Worm (Caenorhabditis elegans): ENCODE measurements around the gene C25G6.3.

The C25G6.3 gene

ce11 chrX:1218457-1218856 is 20.2 kb downstream of the C25G6.3 start:
- TF ChIP-seq nhr-28 (tag; optimal IDR thresholded peaks at IDR 0.05): no peak
- TF ChIP-seq aha-1 (tag; optimal IDR thresholded peaks at IDR 0.05): no peak
- no peak for TF ChIP-seq ceh-90 (tag; optimal IDR thresholded peaks at IDR 0.05)
- TF ChIP-seq snu-23 (GFP tag; optimal IDR thresholded peaks at IDR 0.05): no peak
- TF ChIP-seq lir-3 (tag; optimal IDR thresholded peaks at IDR 0.05; ENCODE audit: poor library complexity): no peak
- no peak for TF ChIP-seq blmp-1 (tag; optimal IDR thresholded peaks at IDR 0.05)
- TF ChIP-seq nhr-237 (tag; optimal IDR thresholded peaks at IDR 0.05): no peak
- no peak for TF ChIP-seq nhr-84 (tag; optimal IDR thresholded peaks at IDR 0.05)
- TF ChIP-seq efl-1 (optimal IDR thresholded peaks at IDR 0.05): no peak
- TF ChIP-seq efl-1 (GFP tag; optimal IDR thresholded peaks at IDR 0.05 in 1 of 2): no peak
- TF ChIP-seq tlp-1 (tag; optimal IDR thresholded peaks at IDR 0.05): no peak
- TF ChIP-seq ama-1 (optimal IDR thresholded peaks at IDR 0.05): no peak
- TF ChIP-seq fkh-10 (GFP tag; optimal IDR thresholded peaks at IDR 0.05): no peak
- TF ChIP-seq nhr-77 (tag; optimal IDR thresholded peaks at IDR 0.05): no peak
- TF ChIP-seq zag-1 (tag; optimal IDR thresholded peaks at IDR 0.05): no peak

ce11 chrX:1216833-1217232 is 21.9 kb downstream of the C25G6.3 start:
- TF ChIP-seq aha-1 (tag; optimal IDR thresholded peaks at IDR 0.05) (no peak), mef-2 (tag; optimal IDR thresholded peaks at IDR 0.05) (no peak), ceh-82 (tag; optimal IDR thresholded peaks at IDR 0.05) (no peak), irx-1 (tag; optimal IDR thresholded peaks at IDR 0.05) (no peak), lin-39 (tag; optimal IDR thresholded peaks at IDR 0.05) (no peak), lin-14 (GFP tag; optimal IDR thresholded peaks at IDR 0.05) (peak; percentile 44), efl-3 (GFP tag; optimal IDR thresholded peaks at IDR 0.05) (no peak), ets-5 (GFP tag; IDR thresholded peaks at IDR 0.05) (no peak), nhr-11 (tag; optimal IDR thresholded peaks at IDR 0.05) (no peak), egl-13 (tag; optimal IDR thresholded peaks at IDR 0.05) (no peak), fkh-4 (tag; optimal IDR thresholded peaks at IDR 0.05; ENCODE audit: borderline replicate concordance) (no peak), fkh-10 (GFP tag; optimal IDR thresholded peaks at IDR 0.05) (peak; percentile 83)

ce11 chrX:1213136-1213535 is 25.6 kb downstream of the C25G6.3 start:
- TF ChIP-seq nhr-77 (tag; optimal IDR thresholded peaks at IDR 0.05) (no peak), vab-15 (tag; optimal IDR thresholded peaks at IDR 0.05) (no peak), ces-1 (GFP tag; optimal IDR thresholded peaks at IDR 0.05) (no peak), egl-27 (tag; optimal IDR thresholded peaks at IDR 0.05) (no peak), nhr-90 (tag; optimal IDR thresholded peaks at IDR 0.05; ENCODE audit: poor library complexity) (no peak), tbx-2 (tag; optimal IDR thresholded peaks at IDR 0.05) (no peak), ceh-82 (tag; optimal IDR thresholded peaks at IDR 0.05) (no peak), lin-14 (GFP tag; optimal IDR thresholded peaks at IDR 0.05) (no peak), ceh-8 (GFP tag; optimal IDR thresholded peaks at IDR 0.05) (no peak), elt-3 (tag; optimal IDR thresholded peaks at IDR 0.05) (no peak), grh-1 (GFP tag; IDR thresholded peaks at IDR 0.05) (no peak), zag-1 (tag; optimal IDR thresholded peaks at IDR 0.05) (no peak), mab-9 (GFP tag; IDR thresholded peaks at IDR 0.05) (no peak), alr-1 (tag; optimal IDR thresholded peaks at IDR 0.05; ENCODE audit: borderline replicate concordance) (no peak), efl-3 (GFP tag; optimal IDR thresholded peaks at IDR 0.05) (no peak)

ce11 chrX:1209096-1209495 is 29.6 kb downstream of the C25G6.3 start, which contains the start of gene C46H3.1:
TSS of gene C46H3.1 (plus strand) at chrX:1209396.
- TF ChIP-seq sptf-1 (tag; optimal IDR thresholded peaks at IDR 0.05) (no peak), fkh-8 (tag; optimal IDR thresholded peaks at IDR 0.05) (no peak), fkh-10 (GFP tag; optimal IDR thresholded peaks at IDR 0.05) (peak; percentile 36), ceh-90 (tag; optimal IDR thresholded peaks at IDR 0.05) (no peak)

Measured in whole organism, L1 larva.